Worm (Caenorhabditis elegans) whole organism, mixed stage, embryonic: Measurements from ENCODE around the gene F22B5.6.

Experiments
- ceh-43 ChIP-seq: fragments of 200-800 bp; sonication (Bioruptor generic); optimal IDR thresholded peaks from 2 replicates; lab custom pipeline; 2018; ENCODE audit warnings: mild to moderate bottlenecking, missing genetic modification characterization, moderate library complexity, missing compliant biosample characterization
- elt-3 ChIP-seq: fragments of 150-350 bp; optimal IDR thresholded peaks from 2 replicates; lab custom pipeline; 2014; ENCODE audit warnings: missing biosample characterization, missing genetic modification characterization
- lin-13 ChIP-seq: fragments of 150-350 bp; optimal IDR thresholded peaks from 2 replicates; lab custom pipeline; 2014; ENCODE audit warnings: missing biosample characterization, missing genetic modification characterization
- lsy-2 ChIP-seq: fragments of 150-350 bp; optimal IDR thresholded peaks from 2 replicates; lab custom pipeline; 2014; ENCODE audit warnings: missing biosample characterization, missing genetic modification characterization
- mep-1 ChIP-seq: fragments of 150-350 bp; optimal IDR thresholded peaks from 2 replicates; lab custom pipeline; 2017; ENCODE audit warnings: missing biosample characterization, missing genetic modification reagents, missing genetic modification characterization, inconsistent platforms
- pha-4 ChIP-seq: fragments of 150-350 bp; optimal IDR thresholded peaks from 2 replicates; lab custom pipeline; 2018; ENCODE audit warnings: missing biosample characterization, missing genetic modification reagents, missing genetic modification characterization
- snpc-4 ChIP-seq: fragments of 150-350 bp; optimal IDR thresholded peaks from 2 replicates; lab custom pipeline; 2014; ENCODE audit warnings: missing biosample characterization, missing genetic modification characterization
- unc-62 ChIP-seq: fragments of 150-350 bp; optimal IDR thresholded peaks from 2 replicates; lab custom pipeline; 2014; ENCODE audit warnings: missing biosample characterization, missing genetic modification reagents, missing genetic modification characterization

- TF ChIP-seq elt-3 (tag; lab: Kevin White, UChicago) = no peak
- TF ChIP-seq lin-13 (tag; lab: Kevin White, UChicago) = no peak
- no peak for TF ChIP-seq snpc-4 (tag; lab: Kevin White, UChicago)
- no peak for TF ChIP-seq lsy-2
- TF ChIP-seq unc-62 (GFP tag; lab: Kevin White, UChicago) = no peak
- TF ChIP-seq mep-1 = no peak
- no peak for TF ChIP-seq ceh-43
- no peak for TF ChIP-seq pha-4 (tag; lab: Kevin White, UChicago)
Observed at ce11 chrII:8415462-8416037, 40.4 kb downstream of the F22B5.6 start.
